Fruit fly (Drosophila melanogaster) whole organism, larva: ENCODE data around the gene CG4119.
A peak's percentile ranks its signal among the peaks of the same experiment; 100 is the strongest.

ENCODE experiments used
- noc ChIP-seq: fragments of 200-800 bp; sonication (Bioruptor generic); optimal IDR thresholded peaks from 3 replicates; lab custom pipeline; 2019; ENCODE audit warnings: missing biosample characterization, mild to moderate bottlenecking, missing genetic modification characterization, moderate library complexity

The CG4119 gene

DNA sequence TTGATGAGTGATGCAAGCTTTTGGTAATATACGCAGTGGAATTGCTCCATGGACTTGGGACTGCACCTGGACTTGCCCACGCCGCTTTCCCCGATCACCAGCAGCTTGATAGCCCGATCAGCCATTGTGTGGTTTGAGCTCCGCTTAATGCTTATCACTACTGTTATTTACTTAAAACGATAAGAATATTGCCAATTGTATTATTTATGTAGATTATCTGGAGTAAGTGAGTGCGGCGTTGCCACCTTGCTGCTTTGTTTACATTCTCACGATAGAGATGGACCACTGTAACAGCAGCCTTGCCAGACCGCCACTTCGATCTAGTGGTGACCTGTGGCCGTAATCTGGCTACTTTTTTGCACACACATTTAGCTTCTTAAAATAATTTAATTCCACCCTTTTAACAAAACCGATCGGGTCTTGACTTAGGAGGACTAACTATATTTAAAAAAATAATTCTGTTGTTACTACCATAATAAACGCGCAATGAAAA is 5.7 kb downstream of the CG4119 start, which contains the start of gene Rab18:
TSS of gene Rab18 (minus strand) at position 276 of the 493 bp plus-strand sequence.
- TF ChIP-seq noc (tag; lab: Kevin White, UChicago), result no peak

dm6 chrX:5672243-5673051 is 6.6 kb downstream of the CG4119 start, which contains the start of gene RpL35:
TSS of gene RpL35 (plus strand) at chrX:5672401.
- peak; percentile 51 for TF ChIP-seq noc (tag; lab: Kevin White, UChicago)

DNA sequence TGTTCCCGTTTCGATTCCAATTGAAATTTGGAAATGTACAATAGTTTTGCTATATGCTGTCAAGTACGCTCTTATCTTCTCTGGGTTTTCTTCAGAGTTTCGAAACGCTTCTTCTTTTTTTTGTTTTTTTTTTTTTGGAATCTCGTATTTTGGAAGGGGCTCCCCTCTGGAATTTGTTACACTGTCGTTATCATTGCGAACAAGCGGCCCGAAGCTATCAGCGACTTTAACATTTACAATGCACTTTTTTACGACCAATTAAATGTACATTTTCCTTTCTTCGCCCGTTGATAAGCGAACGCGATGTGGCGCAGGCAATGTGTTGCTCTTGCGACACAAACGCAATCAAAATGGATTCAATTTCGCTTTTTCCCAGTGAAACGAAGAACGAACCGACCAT is 11.0 kb downstream of the CG4119 start:
- no peak for TF ChIP-seq noc (tag; lab: Kevin White, UChicago)

- TF ChIP-seq noc (tag; lab: Kevin White, UChicago), result no peak
Measured at dm6 chrX:5677400-5678177, 11.7 kb downstream of the CG4119 start.

dm6 chrX:5678178-5678470 is 12.3 kb downstream of the CG4119 start:
- no peak for TF ChIP-seq noc (tag; lab: Kevin White, UChicago)

DNA sequence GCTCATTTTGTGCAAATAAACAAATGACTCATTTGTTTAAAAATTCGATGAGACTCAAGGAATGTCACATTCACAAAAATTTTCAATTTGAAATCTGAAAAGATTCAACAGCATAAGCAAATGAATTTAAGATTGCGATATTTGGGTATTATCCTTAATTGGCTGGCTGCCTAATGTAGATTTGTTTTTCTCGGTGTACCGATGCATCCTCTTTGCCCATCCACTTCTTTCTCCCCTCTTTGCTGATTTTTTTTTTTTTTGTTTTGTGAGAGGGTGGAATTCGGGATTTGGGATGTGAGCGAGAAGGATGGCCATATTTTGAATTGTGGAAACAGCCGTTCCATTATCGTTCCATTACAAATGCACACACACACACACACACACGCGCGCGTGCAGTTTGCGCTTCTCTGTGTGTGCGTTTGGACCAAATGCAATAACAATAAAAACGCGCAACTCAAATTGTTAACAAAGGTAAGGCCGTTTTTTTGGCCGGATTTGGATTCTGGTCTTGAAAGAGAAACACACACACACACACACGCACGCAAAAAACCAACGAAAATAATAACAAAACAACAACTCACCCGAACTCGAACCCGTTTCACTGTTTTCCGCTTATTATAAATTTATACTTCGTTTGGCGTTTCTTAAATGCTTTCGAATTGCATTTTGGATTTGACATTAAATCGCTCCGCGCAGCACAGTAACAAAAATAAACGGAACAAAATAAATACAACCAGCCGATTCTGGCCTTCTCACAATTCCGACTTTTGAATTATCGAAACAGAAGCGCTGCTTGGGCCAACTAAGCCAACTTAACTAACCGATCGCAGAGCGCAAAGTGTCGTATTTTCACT is 13.5 kb downstream of the CG4119 start:
- TF ChIP-seq noc (tag; lab: Kevin White, UChicago), result no peak

dm6 chrX:5679933-5680667 is 14.2 kb downstream of the CG4119 start, which contains the start of the genes Tre1 and Gr5a:
TSS of gene Tre1 (minus strand) at chrX:5679977.
TSS of gene Gr5a (plus strand) at chrX:5680617.
- no peak for TF ChIP-seq noc (tag; lab: Kevin White, UChicago)

dm6 chrX:5682940-5683339 is 17.1 kb downstream of the CG4119 start, which contains the start of gene CG42449:
TSS of gene CG42449 (plus strand) at chrX:5683240.
- no peak for TF ChIP-seq noc (tag; lab: Kevin White, UChicago)

DNA sequence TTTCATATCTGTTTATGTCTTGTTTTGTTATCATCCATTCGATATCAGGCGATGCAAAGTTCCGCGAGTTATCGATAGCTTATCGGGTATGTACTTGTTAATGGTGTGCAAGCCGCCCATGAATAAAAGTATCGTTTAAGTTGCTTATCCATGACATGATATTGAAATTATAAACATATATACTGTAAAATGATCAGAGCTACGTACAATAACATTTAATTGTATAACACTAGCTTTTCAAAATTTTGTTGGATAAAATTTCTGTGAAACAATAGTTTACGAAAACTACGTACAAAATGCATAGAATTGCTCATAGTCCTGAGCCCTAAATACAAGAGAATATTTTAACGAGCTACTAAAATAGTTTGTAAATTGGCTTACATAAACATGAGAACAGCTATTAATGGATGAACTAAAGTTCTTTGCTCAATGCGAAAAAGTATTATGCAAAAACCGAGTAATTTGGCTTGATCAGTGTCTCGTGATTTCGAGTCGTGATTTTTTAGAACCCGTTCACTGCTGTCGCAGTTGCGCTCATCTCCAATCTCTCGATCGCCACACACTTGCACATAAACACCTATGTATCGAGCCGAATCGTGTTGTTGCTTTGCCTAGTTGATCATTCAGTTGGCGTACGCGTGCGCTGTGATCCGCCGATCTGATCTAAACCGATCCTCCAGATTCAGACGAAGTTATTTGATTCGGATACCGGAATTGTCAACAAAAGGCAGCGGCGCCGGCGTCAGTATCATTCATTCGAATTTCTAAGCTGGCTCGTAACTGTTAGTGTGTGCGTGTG is 23.8 kb downstream of the CG4119 start, which contains the start of the genes PGAP1 and cv:
TSS of gene PGAP1 (minus strand) at position 57 of the 799 bp plus-strand sequence.
TSS of gene cv (plus strand) at position 586 of the 799 bp plus-strand sequence.
- TF ChIP-seq noc (tag; lab: Kevin White, UChicago), result no peak

dm6 chrX:5690216-5690523 is 24.3 kb downstream of the CG4119 start:
- TF ChIP-seq noc (tag; lab: Kevin White, UChicago), result no peak

dm6 chrX:5690651-5691379 is 25.0 kb downstream of the CG4119 start:
- TF ChIP-seq noc (tag; lab: Kevin White, UChicago), result no peak

DNA sequence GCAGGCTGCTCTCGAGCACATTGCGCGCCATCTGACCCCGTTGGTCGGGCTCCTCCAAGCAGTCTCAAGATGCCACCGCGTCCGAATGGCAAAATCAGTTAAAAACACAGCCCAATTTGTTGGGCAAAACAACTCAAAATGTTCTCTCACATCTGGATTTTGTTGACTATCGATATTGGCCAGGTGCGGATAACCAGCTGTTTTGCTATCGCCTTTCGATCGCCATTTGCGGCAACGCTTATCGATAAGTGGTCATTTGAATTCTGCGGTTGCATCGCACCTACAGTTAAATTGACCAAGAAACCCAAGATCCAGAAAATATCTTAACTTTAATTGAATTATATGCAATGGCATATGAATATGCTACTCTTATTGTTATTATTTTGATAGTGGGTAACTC is 29.2 kb downstream of the CG4119 start, which contains the start of gene CG3149:
TSS of gene CG3149 (minus strand) at position 171 of the 400 bp plus-strand sequence.
- no peak for TF ChIP-seq noc (tag; lab: Kevin White, UChicago)

dm6 chrX:5695958-5696357 is 30.1 kb downstream of the CG4119 start:
- no peak for TF ChIP-seq noc (tag; lab: Kevin White, UChicago)
